Worm (Caenorhabditis elegans): Measurements from ENCODE around the gene fat-1.

- TF ChIP-seq flt-1 (GFP tag; IDR thresholded peaks at IDR 0.05) (no peak), med-1 (GFP tag; optimal IDR thresholded peaks at IDR 0.05; ENCODE audit: insufficient read depth) (no peak), ref-1 (GFP tag; conservative IDR thresholded peaks at IDR 0.05) (no peak), tab-1 (GFP tag; IDR thresholded peaks at IDR 0.05) (no peak)
Observed at ce11 chrIV:13300591-13300990, 14.9 kb upstream of the fat-1 start, which contains the start of gene csn-6.

Data from whole organism, midembryonic.